Fruit fly (Drosophila melanogaster): ENCODE measurements around the gene CG14635.
A peak's percentile ranks its signal among the peaks of the same experiment; 100 is the strongest.

The CG14635 gene

DNA sequence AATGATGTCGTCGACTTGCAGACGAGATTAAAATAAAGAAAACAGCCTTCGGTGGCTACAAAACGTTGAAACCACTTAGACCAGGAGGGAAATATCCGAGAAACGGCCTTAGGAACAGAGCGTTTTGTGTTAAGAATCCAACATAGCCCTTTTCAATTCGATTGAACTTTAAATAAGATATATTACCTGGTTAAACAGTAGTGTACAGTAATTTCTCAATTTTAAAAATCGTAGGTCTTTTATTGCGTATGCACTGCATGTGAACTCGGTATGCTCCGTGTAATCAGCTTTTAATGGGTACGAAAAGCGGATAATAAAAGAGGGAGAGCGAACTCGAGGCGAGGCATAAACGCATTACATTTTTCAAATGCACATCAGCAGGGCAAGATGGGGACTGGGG is 6.6 kb upstream of the CG14635 start (continued):
- TF ChIP-seq CG7372 (GFP tag; IDR thresholded peaks at IDR 0.05) (no peak), CG7556 (GFP tag; optimal IDR thresholded peaks at IDR 0.05) (no peak), Atf3 (GFP tag; optimal IDR thresholded peaks at IDR 0.05) (no peak), salm (tag; optimal IDR thresholded peaks at IDR 0.05) (no peak), nom (GFP tag; optimal IDR thresholded peaks at IDR 0.05) (no peak), CG30431 (GFP tag; optimal IDR thresholded peaks at IDR 0.05) (no peak), HLH3B (GFP tag; IDR thresholded peaks at IDR 0.05) (no peak), MTF-1 (GFP tag; optimal IDR thresholded peaks at IDR 0.05; ENCODE audit: borderline replicate concordance) (no peak), CG13123 (GFP tag; optimal IDR thresholded peaks at IDR 0.05) (no peak), Trl (optimal IDR thresholded peaks at IDR 0.05) (no peak), Trl (GFP tag; optimal IDR thresholded peaks at IDR 0.05) (no peak), ara (GFP tag; IDR thresholded peaks at IDR 0.05) (peak; percentile 14; the same call in 1 of the 2 replicates), CG10147 (GFP tag; optimal IDR thresholded peaks at IDR 0.05) (no peak), CG17186 (GFP tag; optimal IDR thresholded peaks at IDR 0.05) (no peak), CG18764 (GFP tag; optimal IDR thresholded peaks at IDR 0.05) (no peak), sens (GFP tag) (peak; percentile 67), Kr (GFP tag; optimal IDR thresholded peaks at IDR 0.05) (no peak), grn (GFP tag; optimal IDR thresholded peaks at IDR 0.05) (no peak), CG10654 (GFP tag; optimal IDR thresholded peaks at IDR 0.05) (no peak), CG1529 (GFP tag; optimal IDR thresholded peaks at IDR 0.05) (no peak), CG14965 (GFP tag; optimal IDR thresholded peaks at IDR 0.05; ENCODE audit: borderline replicate concordance) (no peak), Hr39 (optimal IDR thresholded peaks at IDR 0.05) (no peak), CG13296 (GFP tag; optimal IDR thresholded peaks at IDR 0.05) (no peak), CG2678 (tag; optimal IDR thresholded peaks at IDR 0.05) (peak; percentile 5), crol (GFP tag; IDR thresholded peaks at IDR 0.05) (no peak), CG17359 (tag; optimal IDR thresholded peaks at IDR 0.05) (peak; percentile 33), H2.0 (GFP tag; IDR thresholded peaks at IDR 0.05) (no peak), Chrac-16 (GFP tag; optimal IDR thresholded peaks at IDR 0.05) (no peak), knrl (GFP tag; IDR thresholded peaks at IDR 0.05; ENCODE audit: partially characterized antibody) (no peak), Fer1 (GFP tag; optimal IDR thresholded peaks at IDR 0.05) (no peak), NFAT (GFP tag; IDR thresholded peaks at IDR 0.05) (no peak), odd (GFP tag; optimal IDR thresholded peaks at IDR 0.05) (no peak), Mad (GFP tag; optimal IDR thresholded peaks at IDR 0.05) (no peak), CG9797 (GFP tag; optimal IDR thresholded peaks at IDR 0.05) (no peak), Lpt (GFP tag; optimal IDR thresholded peaks at IDR 0.05) (no peak), CG3847 (GFP tag; IDR thresholded peaks at IDR 0.05) (no peak), CG6689 (GFP tag; IDR thresholded peaks at IDR 0.05) (0 out of 2 replicates have a peak, but pooled peaks have one; percentile 19), CG1603 (tag; optimal IDR thresholded peaks at IDR 0.05) (peak; percentile 29), CG14860 (GFP tag; IDR thresholded peaks at IDR 0.05; ENCODE audit: partially characterized antibody) (no peak), HmgZ (tag; optimal IDR thresholded peaks at IDR 0.05) (no peak), Camta (GFP tag; optimal IDR thresholded peaks at IDR 0.05) (no peak), slbo (GFP tag; IDR thresholded peaks at IDR 0.05) (no peak), fd102C (GFP tag; optimal IDR thresholded peaks at IDR 0.05) (no peak), CG12219 (GFP tag; optimal IDR thresholded peaks at IDR 0.05) (no peak), CG11085 (GFP tag; IDR thresholded peaks at IDR 0.05) (no peak), phol (tag; optimal IDR thresholded peaks at IDR 0.05) (peak; percentile 8), CG12744 (GFP tag; optimal IDR thresholded peaks at IDR 0.05) (no peak), CG17361 (GFP tag; IDR thresholded peaks at IDR 0.05) (0 out of 3 replicates have a peak, but pooled peaks have one; percentile 10), bsh (GFP tag; optimal IDR thresholded peaks at IDR 0.05) (peak in 1 of 2 experiments; percentile 43), CG3407 (GFP tag; optimal IDR thresholded peaks at IDR 0.05) (no peak), onecut (GFP tag; IDR thresholded peaks at IDR 0.05) (no peak), CG12155 (GFP tag; optimal IDR thresholded peaks at IDR 0.05) (no peak), CG31388 (GFP tag; optimal IDR thresholded peaks at IDR 0.05) (no peak)
